Worm (Caenorhabditis elegans): ENCODE data around the gene C11E4.6.

ce11 chrX:9603180-9603579 is 7.2 kb upstream of the C11E4.6 start:
- TF ChIP-seq zip-5 (tag; optimal IDR thresholded peaks at IDR 0.05) (no peak), pha-4 (tag; optimal IDR thresholded peaks at IDR 0.05) (no peak), rnt-1 (tag; optimal IDR thresholded peaks at IDR 0.05) (no peak), ceh-9 (tag; optimal IDR thresholded peaks at IDR 0.05) (no peak), ceh-22 (tag; optimal IDR thresholded peaks at IDR 0.05) (no peak), unc-86 (tag; optimal IDR thresholded peaks at IDR 0.05) (no peak), pqm-1 (tag; optimal IDR thresholded peaks at IDR 0.05) (no peak), elt-2 (tag; optimal IDR thresholded peaks at IDR 0.05) (no peak), T23F11.4 (GFP tag; optimal IDR thresholded peaks at IDR 0.05) (no peak), hlh-13 (GFP tag; optimal IDR thresholded peaks at IDR 0.05) (no peak), hlh-30 (tag; optimal IDR thresholded peaks at IDR 0.05; ENCODE audit: insufficient read depth) (no peak)

All from whole organism, late embryonic.